Fruit fly (Drosophila melanogaster) whole organism, embryonic: ENCODE results near the gene Sclp.

Experiments
- Ada2b ChIP-seq: fragments of 200-800 bp; sonication (Bioruptor generic); IDR thresholded peaks from 2 replicates; pipeline ENCODE4 v1.3.6; 2022; ENCODE audit warnings: missing biosample characterization, missing genetic modification characterization
- Adf1 ChIP-seq: fragments of 200-800 bp; sonication (Bioruptor generic); IDR thresholded peaks from 2 replicates; pipeline ENCODE4 v1.3.6; 2022; ENCODE audit warnings: missing biosample characterization, missing genetic modification characterization
- Aef1 ChIP-seq: fragments of 200-800 bp; sonication (Bioruptor generic); IDR thresholded peaks from 3 replicates; pipeline ENCODE4 v1.3.6; 2022; ENCODE audit warnings: missing biosample characterization, missing genetic modification characterization
- Atf6 ChIP-seq: fragments of 200-800 bp; sonication (Bioruptor generic); IDR thresholded peaks from 2 replicates; pipeline ENCODE4 v1.3.6; 2022; ENCODE audit warnings: missing biosample characterization, missing genetic modification characterization
- Blimp-1 ChIP-seq: fragments of 200-800 bp; sonication (Bioruptor generic); optimal IDR thresholded peaks from 3 replicates; lab custom pipeline; 2018; ENCODE audit warnings: missing biosample characterization, missing genetic modification characterization, mild to moderate bottlenecking, moderate library complexity, missing genetic modification reagents
- CG1024 ChIP-seq: fragments of 200-800 bp; sonication (Bioruptor generic); IDR thresholded peaks from 2 replicates; pipeline ENCODE4 v1.3.6; 2022; ENCODE audit warnings: missing biosample characterization, missing genetic modification characterization
- CG10462 ChIP-seq: fragments of 200-800 bp; sonication (Bioruptor generic); optimal IDR thresholded peaks from 2 replicates; lab custom pipeline; 2016; ENCODE audit warnings: missing biosample characterization, missing genetic modification characterization
- CG11247 ChIP-seq: fragments of 200-800 bp; sonication (Bioruptor generic); IDR thresholded peaks from 2 replicates; pipeline ENCODE4 v1.3.6; 2022; ENCODE audit warnings: missing biosample characterization, missing genetic modification characterization
- CG11695 ChIP-seq: fragments of 200-800 bp; sonication (Bioruptor generic); IDR thresholded peaks from 3 replicates; pipeline ENCODE4 v1.3.6; 2022; ENCODE audit warnings: missing biosample characterization, missing genetic modification characterization
- CG12071 ChIP-seq: fragments of 200-800 bp; sonication (Bioruptor generic); optimal IDR thresholded peaks from 3 replicates; lab custom pipeline; 2018; ENCODE audit warnings: missing biosample characterization, mild to moderate bottlenecking, missing genetic modification characterization
- CG12942 ChIP-seq: fragments of 200-800 bp; sonication (Bioruptor generic); optimal IDR thresholded peaks from 3 replicates; lab custom pipeline; 2016; ENCODE audit warnings: missing biosample characterization, missing genetic modification characterization
- CG13424 ChIP-seq: fragments of 200-800 bp; sonication (Bioruptor generic); optimal IDR thresholded peaks from 2 replicates; lab custom pipeline; 2019; ENCODE audit warnings: missing biosample characterization, mild to moderate bottlenecking, missing genetic modification characterization, moderate library complexity
- CG14860 ChIP-seq: fragments of 200-800 bp; sonication (Bioruptor generic); IDR thresholded peaks from 3 replicates; pipeline ENCODE4 v1.3.6; 2022; ENCODE audit warnings: missing biosample characterization, missing genetic modification characterization; ENCODE audit not compliant: partially characterized antibody
- CG15011 ChIP-seq: fragments of 200-800 bp; sonication (Bioruptor generic); optimal IDR thresholded peaks from 3 replicates; lab custom pipeline; 2018; ENCODE audit warnings: missing biosample characterization, mild to moderate bottlenecking, missing genetic modification characterization
- CG15269 ChIP-seq: fragments of 200-800 bp; sonication (Bioruptor generic); optimal IDR thresholded peaks from 2 replicates; lab custom pipeline; 2018; ENCODE audit warnings: missing biosample characterization, mild to moderate bottlenecking, missing genetic modification characterization, moderate library complexity
- CG16779 ChIP-seq: fragments of 200-800 bp; sonication (Bioruptor generic); IDR thresholded peaks from 2 replicates; pipeline ENCODE4 v1.3.6; 2022; ENCODE audit warnings: missing biosample characterization, missing genetic modification characterization
- CG16863 ChIP-seq: fragments of 200-800 bp; sonication (Bioruptor generic); optimal IDR thresholded peaks from 3 replicates; lab custom pipeline; 2016; ENCODE audit warnings: missing biosample characterization, missing genetic modification characterization
- CG17612 ChIP-seq: fragments of 200-800 bp; sonication (Bioruptor generic); IDR thresholded peaks from 2 replicates; pipeline ENCODE4 v1.3.6; 2022; ENCODE audit warnings: missing biosample characterization, missing genetic modification characterization
- CG18011 ChIP-seq: fragments of 200-800 bp; sonication (Bioruptor generic); optimal IDR thresholded peaks from 2 replicates; lab custom pipeline; 2017; ENCODE audit warnings: missing biosample characterization, missing genetic modification characterization, mild to moderate bottlenecking, moderate library complexity, missing genotype
- CG18599 ChIP-seq: fragments of 200-800 bp; sonication (Bioruptor generic); optimal IDR thresholded peaks from 3 replicates; lab custom pipeline; 2017; ENCODE audit warnings: missing biosample characterization, missing genetic modification characterization, mild to moderate bottlenecking, moderate library complexity, missing genetic modification reagents
- CG30431 ChIP-seq: fragments of 200-800 bp; sonication (Bioruptor generic); optimal IDR thresholded peaks from 2 replicates; lab custom pipeline; 2017; ENCODE audit warnings: missing biosample characterization, missing genetic modification characterization
- CG31441 ChIP-seq: fragments of 200-800 bp; sonication (Bioruptor generic); IDR thresholded peaks from 2 replicates; pipeline ENCODE4 v1.3.6; 2022; ENCODE audit warnings: missing biosample characterization, missing genetic modification characterization
- CG3281 ChIP-seq: fragments of 200-800 bp; sonication (Bioruptor generic); optimal IDR thresholded peaks from 3 replicates; lab custom pipeline; 2017; ENCODE audit warnings: missing biosample characterization, mild to moderate bottlenecking, missing genetic modification characterization
- CG3726 ChIP-seq: fragments of 200-800 bp; sonication (Bioruptor generic); IDR thresholded peaks from 3 replicates; pipeline ENCODE4, ENCODE4 v1.3.6; 2022; ENCODE audit warnings: missing biosample characterization, missing genetic modification characterization
- CG6765 ChIP-seq: fragments of 200-800 bp; sonication (Bioruptor generic); optimal IDR thresholded peaks from 3 replicates; lab custom pipeline; 2017; ENCODE audit warnings: missing biosample characterization, mild to moderate bottlenecking, missing genetic modification characterization
- CG7357 ChIP-seq: fragments of 200-800 bp; sonication (Bioruptor generic); IDR thresholded peaks from 3 replicates; pipeline ENCODE4 v1.3.6; 2022; ENCODE audit warnings: missing biosample characterization, missing genetic modification characterization
- CG7963 ChIP-seq: fragments of 200-800 bp; sonication (Bioruptor generic); IDR thresholded peaks from 3 replicates; pipeline ENCODE4 v1.3.6; 2022; ENCODE audit warnings: missing biosample characterization, missing genetic modification characterization; ENCODE audit not compliant: partially characterized antibody
- CG7987 ChIP-seq: fragments of 200-800 bp; sonication (Bioruptor generic); optimal IDR thresholded peaks from 2 replicates; lab custom pipeline; 2018; ENCODE audit warnings: missing biosample characterization, mild to moderate bottlenecking, missing genetic modification characterization, moderate library complexity
- CG9727 ChIP-seq: fragments of 200-800 bp; sonication (Bioruptor generic); optimal IDR thresholded peaks from 3 replicates; lab custom pipeline; 2017; ENCODE audit warnings: missing biosample characterization, mild to moderate bottlenecking, missing genetic modification characterization
- CG9932 ChIP-seq: fragments of 200-800 bp; sonication (Bioruptor generic); IDR thresholded peaks from 2 replicates; pipeline ENCODE4 v1.3.6; 2022; ENCODE audit warnings: missing biosample characterization, missing genetic modification characterization
- CoRest ChIP-seq: fragments of 200-800 bp; sonication (Bioruptor generic); optimal IDR thresholded peaks from 3 replicates; lab custom pipeline; 2018; ENCODE audit warnings: missing biosample characterization, mild to moderate bottlenecking, missing genetic modification characterization, moderate library complexity
- Ets65A ChIP-seq: fragments of 200-800 bp; sonication (Bioruptor generic); peaks from one replicate; lab custom pipeline; 2016; ENCODE audit warnings: missing biosample characterization, missing genetic modification characterization
- HLH3B ChIP-seq: fragments of 200-800 bp; sonication (Bioruptor generic); IDR thresholded peaks from 2 replicates; pipeline ENCODE4 v1.3.6; 2022; ENCODE audit warnings: missing biosample characterization, missing genetic modification characterization
- Hmr ChIP-seq: fragments of 200-800 bp; sonication (Bioruptor generic); optimal IDR thresholded peaks from 3 replicates; lab custom pipeline; 2017; ENCODE audit warnings: mild to moderate bottlenecking, missing biosample characterization, missing genetic modification reagents, missing genetic modification characterization
- Meics ChIP-seq: fragments of 200-800 bp; sonication (Bioruptor generic); optimal IDR thresholded peaks from 2 replicates; lab custom pipeline; 2017; ENCODE audit warnings: missing biosample characterization, mild to moderate bottlenecking, missing genetic modification characterization
- Pdp1 ChIP-seq, 2 experiments: fragments of 200-800 bp; sonication (Bioruptor generic); optimal IDR thresholded peaks; 3 replicates each; lab custom pipeline; 2016; ENCODE audit warnings: missing biosample characterization in 2 of 2, missing genetic modification characterization in 2 of 2, mild to moderate bottlenecking in 1 of 2, moderate library complexity in 1 of 2
- Poxn ChIP-seq: fragments of 200-800 bp; sonication (Bioruptor generic); IDR thresholded peaks from 2 replicates; pipeline ENCODE4 v1.3.6; 2022; ENCODE audit warnings: missing biosample characterization, missing genetic modification characterization
- Rx ChIP-seq: fragments of 200-800 bp; sonication (Bioruptor generic); IDR thresholded peaks from 2 replicates; pipeline ENCODE4 v1.3.6; 2022; ENCODE audit warnings: missing biosample characterization, missing genetic modification characterization
- Trl ChIP-seq, 3 experiments: fragments of >200 bp in 2 of 3; fragments of 200-800 bp in 1 of 3; sonication (Bioruptor generic) in 1 of 3; optimal IDR thresholded peaks; 2 replicates in 1 of 3; 3 replicates in 2 of 3; lab custom pipeline; 2016 to 2017; ENCODE audit warnings: missing biosample characterization in 1 of 3, missing genetic modification characterization in 1 of 3
- ab ChIP-seq: fragments of 200-800 bp; sonication (Bioruptor generic); optimal IDR thresholded peaks from 2 replicates; lab custom pipeline; 2016; ENCODE audit warnings: missing biosample characterization, missing genetic modification characterization
- ase ChIP-seq: fragments of 200-800 bp; sonication (Bioruptor generic); IDR thresholded peaks from 3 replicates; pipeline ENCODE4 v1.3.6; 2022; ENCODE audit warnings: missing biosample characterization, missing genetic modification characterization
- gsb ChIP-seq: fragments of 200-800 bp; sonication (Bioruptor generic); IDR thresholded peaks from 2 replicates; pipeline ENCODE4 v1.3.6; 2022; ENCODE audit warnings: missing biosample characterization, missing genetic modification characterization
- jigr1 ChIP-seq: fragments of 200-800 bp; sonication (Bioruptor generic); IDR thresholded peaks from 3 replicates; pipeline ENCODE4 v1.3.6; 2022; ENCODE audit warnings: missing biosample characterization, missing genetic modification characterization
- mam ChIP-seq: fragments of 200-800 bp; sonication (Bioruptor generic); optimal IDR thresholded peaks from 3 replicates; lab custom pipeline; 2016; ENCODE audit warnings: missing biosample characterization, missing genetic modification characterization
- otp ChIP-seq: fragments of 200-800 bp; sonication (Bioruptor generic); IDR thresholded peaks from 3 replicates; pipeline ENCODE4, ENCODE4 v1.3.6; 2022; ENCODE audit warnings: missing biosample characterization, missing genetic modification characterization
- tap ChIP-seq: fragments of 200-800 bp; optimal IDR thresholded peaks from 3 replicates; lab custom pipeline; 2019; ENCODE audit warnings: missing biosample characterization, mild to moderate bottlenecking, missing genetic modification characterization, moderate library complexity
- tgo ChIP-seq: fragments of 200-800 bp; sonication (Bioruptor generic); IDR thresholded peaks from 3 replicates; pipeline ENCODE4 v1.3.6; 2022; ENCODE audit warnings: missing biosample characterization, missing genetic modification characterization
- wdn ChIP-seq: fragments of 200-800 bp; sonication (Bioruptor generic); IDR thresholded peaks from 2 replicates; pipeline ENCODE4 v1.3.6; 2022; ENCODE audit warnings: missing biosample characterization, missing genetic modification characterization
- zfh1 ChIP-seq: fragments of 200-800 bp; sonication (Bioruptor generic); IDR thresholded peaks from 3 replicates; pipeline ENCODE4 v1.3.6; 2022; ENCODE audit warnings: missing biosample characterization, missing genetic modification characterization
- zfh2 ChIP-seq: fragments of 200-800 bp; sonication (Bioruptor generic); optimal IDR thresholded peaks from 2 replicates; lab custom pipeline; 2016; ENCODE audit warnings: missing biosample characterization, missing genetic modification characterization

The Sclp gene

dm6 chrX:11925213-11925612, 751 bp upstream of the Sclp start (continued):
- TF ChIP-seq mam (peak; percentile 19), CoRest (tag; lab: Kevin White, UChicago) (peak; percentile 41), tap (tag; lab: Kevin White, UChicago) (peak; percentile 22), CG15269 (tag; lab: Kevin White, UChicago) (peak; percentile 46), CG7357 (GFP tag; lab: Robert Waterston, UW) (no peak), CG3281 (GFP tag; lab: Kevin White, UChicago) (peak; percentile 60), Ada2b (peak; percentile 65), CG16779 (0 out of 2 replicates have a peak, but pooled peaks have one; percentile 10), CG16863 (GFP tag; lab: Kevin White, UChicago) (peak; percentile 8), gsb (peak; percentile 67), Hmr (peak; percentile 42), wdn (GFP tag; lab: Robert Waterston, UW) (0 out of 2 replicates have a peak, but pooled peaks have one; percentile 32), CG18011 (GFP tag; lab: Kevin White, UChicago) (peak; percentile 10), CG11247 (GFP tag; lab: Robert Waterston, UW) (peak; percentile 69; the same call in 1 of the 2 replicates), CG1024 (GFP tag; lab: Robert Waterston, UW) (0 out of 2 replicates have a peak, but pooled peaks have one; percentile 21), Rx (0 out of 2 replicates have a peak, but pooled peaks have one; percentile 43), jigr1 (no peak), Poxn (0 out of 2 replicates have a peak, but pooled peaks have one; percentile 37), Aef1 (GFP tag; lab: Robert Waterston, UW) (peak; percentile 69), ase (GFP tag; lab: Robert Waterston, UW) (peak; percentile 66; the same call in 2 of the 3 replicates), CG6765 (GFP tag; lab: Kevin White, UChicago) (no peak), Meics (GFP tag; lab: Kevin White, UChicago) (peak; percentile 58), CG9932 (GFP tag; lab: Robert Waterston, UW) (peak; percentile 74), ab (GFP tag; lab: Kevin White, UChicago) (no peak), CG14860 (no peak), CG17612 (peak; percentile 55; the same call in 1 of the 2 replicates), HLH3B (GFP tag; lab: Robert Waterston, UW) (peak; percentile 69), CG12071 (GFP tag; lab: Kevin White, UChicago) (peak; percentile 66), Atf6 (peak; percentile 73), tgo (GFP tag; lab: Robert Waterston, UW) (peak; percentile 75), otp (0 out of 3 replicates have a peak, but pooled peaks have one; percentile 58), CG7987 (GFP tag; lab: Kevin White, UChicago) (no peak), CG31441 (GFP tag; lab: Robert Waterston, UW) (0 out of 2 replicates have a peak, but pooled peaks have one; percentile 40), CG13424 (peak; percentile 20), Trl (optimal IDR thresholded peaks at IDR 0.05; lab: Kevin White, UChicago) (peak in 1 of 2 experiments; percentile 43), Trl (GFP tag; optimal IDR thresholded peaks at IDR 0.05; lab: Kevin White, UChicago) (no peak), CG9727 (GFP tag; lab: Kevin White, UChicago) (peak; percentile 3), Ets65A (GFP tag; lab: Kevin White, UChicago) (peak; percentile 22), CG3726 (GFP tag; lab: Robert Waterston, UW) (no peak), Pdp1 (GFP tag; optimal IDR thresholded peaks at IDR 0.05; lab: Kevin White, UChicago) (peak in 1 of 2 experiments; percentile 12), zfh2 (GFP tag; lab: Kevin White, UChicago) (peak; percentile 14), CG7963 (no peak), Adf1 (GFP tag; lab: Robert Waterston, UW) (peak; percentile 33; the same call in 1 of the 2 replicates), CG15011 (GFP tag; lab: Kevin White, UChicago) (peak; percentile 12), CG30431 (GFP tag; lab: Kevin White, UChicago) (no peak), Blimp-1 (GFP tag; lab: Kevin White, UChicago) (peak; percentile 41), CG12942 (GFP tag; lab: Kevin White, UChicago) (no peak), zfh1 (peak; percentile 61; the same call in 1 of the 3 replicates), CG10462 (no peak), CG11695 (GFP tag; lab: Robert Waterston, UW) (peak; percentile 66), CG18599 (peak; percentile 58)
